Worm (Caenorhabditis elegans): Measurements from ENCODE around the gene F26F12.4.

Gene F26F12.4

ce11 chrV:5819903-5820302, 49.2 kb downstream of the F26F12.4 start:
- TF ChIP-seq tbx-2 (tag; optimal IDR thresholded peaks at IDR 0.05) (no peak), K02D7.2 (tag; optimal IDR thresholded peaks at IDR 0.05) (no peak), F13H6.1 (tag; optimal IDR thresholded peaks at IDR 0.05) (no peak), ceh-2 (tag; optimal IDR thresholded peaks at IDR 0.05) (no peak), hlh-13 (GFP tag; optimal IDR thresholded peaks at IDR 0.05) (no peak), che-1 (tag; optimal IDR thresholded peaks at IDR 0.05) (no peak), pat-9 (tag; optimal IDR thresholded peaks at IDR 0.05) (no peak), hlh-30 (tag; optimal IDR thresholded peaks at IDR 0.05; ENCODE audit: insufficient read depth) (no peak), tbx-7 (tag; optimal IDR thresholded peaks at IDR 0.05) (no peak), ref-2 (tag; optimal IDR thresholded peaks at IDR 0.05) (no peak), ama-1 (optimal IDR thresholded peaks at IDR 0.05) (no peak), pag-3 (tag; optimal IDR thresholded peaks at IDR 0.05; ENCODE audit: borderline replicate concordance) (no peak), Y22D7AL.16 (tag; optimal IDR thresholded peaks at IDR 0.05) (no peak), hlh-15 (tag; optimal IDR thresholded peaks at IDR 0.05) (no peak), odd-2 (tag; optimal IDR thresholded peaks at IDR 0.05) (no peak), ceh-18 (tag; optimal IDR thresholded peaks at IDR 0.05) (no peak), ztf-16 (tag; optimal IDR thresholded peaks at IDR 0.05) (no peak), unc-3 (GFP tag; conservative IDR thresholded peaks at IDR 0.05) (no peak), unc-3 (tag; optimal IDR thresholded peaks at IDR 0.05) (no peak), sox-2 (GFP tag; IDR thresholded peaks at IDR 0.05) (no peak), unc-42 (tag; optimal IDR thresholded peaks at IDR 0.05) (no peak)

- no peak for TF ChIP-seq eyg-1 (tag; optimal IDR thresholded peaks at IDR 0.05)
- no peak for TF ChIP-seq T23F11.4 (GFP tag; optimal IDR thresholded peaks at IDR 0.05)
- TF ChIP-seq pat-9 (tag; optimal IDR thresholded peaks at IDR 0.05) = no peak
- no peak for TF ChIP-seq unc-3 (GFP tag; conservative IDR thresholded peaks at IDR 0.05)
- no peak for TF ChIP-seq unc-3 (tag; optimal IDR thresholded peaks at IDR 0.05)
- no peak for TF ChIP-seq hlh-15 (tag; optimal IDR thresholded peaks at IDR 0.05)
- no peak for TF ChIP-seq nhr-11 (tag; optimal IDR thresholded peaks at IDR 0.05)
- TF ChIP-seq ceh-45 (GFP tag; IDR thresholded peaks at IDR 0.05) = no peak
- TF ChIP-seq ceh-24 (tag; optimal IDR thresholded peaks at IDR 0.05) = no peak
- TF ChIP-seq ama-1 (optimal IDR thresholded peaks at IDR 0.05) = no peak
- TF ChIP-seq ceh-6 (GFP tag; optimal IDR thresholded peaks at IDR 0.05) = no peak
- TF ChIP-seq ceh-22 (tag; optimal IDR thresholded peaks at IDR 0.05) = no peak
- TF ChIP-seq C08G9.2 (tag; optimal IDR thresholded peaks at IDR 0.05) = no peak
- no peak for TF ChIP-seq nhr-232 (tag; optimal IDR thresholded peaks at IDR 0.05)
- TF ChIP-seq ets-4 (tag; optimal IDR thresholded peaks at IDR 0.05) = no peak
- TF ChIP-seq npax-4 (tag; optimal IDR thresholded peaks at IDR 0.05) = no peak
- no peak for TF ChIP-seq rnt-1 (tag; optimal IDR thresholded peaks at IDR 0.05)
- TF ChIP-seq nfya-1 (tag; optimal IDR thresholded peaks at IDR 0.05) = no peak
- TF ChIP-seq che-1 (tag; optimal IDR thresholded peaks at IDR 0.05) = no peak
Observed at ce11 chrV:5816470-5817061, 52.6 kb downstream of the F26F12.4 start.

Data from whole organism, late embryonic.